Fruit fly (Drosophila melanogaster) whole organism, embryonic: ENCODE measurements around the gene RacGAP84C.

ENCODE experiments used
- Ssrp ChIP-seq: fragments of 200-800 bp; sonication (Bioruptor generic); optimal IDR thresholded peaks from 2 replicates; lab custom pipeline; 2018; ENCODE audit warnings: missing biosample characterization, mild to moderate bottlenecking, missing genetic modification characterization, moderate library complexity
- peb ChIP-seq: fragments of 200-800 bp; sonication (Bioruptor generic); IDR thresholded peaks from 2 replicates; pipeline ENCODE4 v1.3.6; 2022; ENCODE audit warnings: missing biosample characterization, missing genetic modification characterization
- row ChIP-seq: fragments of 200-800 bp; sonication (Bioruptor generic); IDR thresholded peaks from 3 replicates; pipeline ENCODE4 v1.3.6; 2022; ENCODE audit warnings: missing biosample characterization, missing genetic modification characterization

DNA sequence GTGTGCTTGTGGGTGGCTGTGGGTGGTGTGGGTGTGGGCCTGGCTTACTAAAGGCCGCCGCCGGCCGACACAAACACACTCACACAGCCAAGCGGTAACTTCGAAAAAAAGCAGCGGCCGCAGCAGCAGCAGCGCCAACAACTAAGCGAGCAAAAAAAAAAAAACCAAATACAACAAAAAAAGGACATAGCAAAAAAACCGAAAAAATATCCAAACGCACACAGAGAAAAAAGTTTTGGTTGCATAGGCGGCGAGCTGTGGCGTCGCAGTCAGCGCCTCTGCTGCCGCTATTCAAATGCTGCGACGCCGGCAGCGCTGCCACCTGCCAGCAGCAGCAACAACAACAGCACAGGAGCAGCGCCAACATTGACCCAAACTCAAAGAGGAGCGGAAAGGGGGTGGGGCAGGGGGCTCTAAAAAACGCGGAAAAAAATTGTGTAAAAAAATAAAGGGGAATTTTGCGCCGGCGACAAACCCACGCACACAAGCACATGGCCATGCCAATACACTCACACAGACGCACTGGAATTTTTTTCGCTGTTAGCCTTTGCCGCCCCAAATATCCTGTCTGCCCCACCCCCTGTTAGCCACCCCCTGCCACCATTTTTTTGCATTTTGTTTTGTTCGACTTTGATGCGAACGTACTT is 3.4 kb upstream of the RacGAP84C start:
- TF ChIP-seq peb (GFP tag; lab: Robert Waterston, UW) (no peak), Ssrp (tag; lab: Kevin White, UChicago) (no peak), row (GFP tag; lab: Robert Waterston, UW) (no peak)
